Worm (Caenorhabditis elegans) whole organism, young adult: ENCODE results near the gene C33D9.3.
"Not testable (repeated sequence)": the region's sequence is repeated elsewhere in the genome, so short reads cannot be mapped to it uniquely, and the experiment has no call there.

Experiments used
- B0261.1 ChIP-seq: sonication (generic microtip); optimal IDR thresholded peaks from 2 replicates; lab custom pipeline; 2016; ENCODE audit warnings: mild to moderate bottlenecking, missing genetic modification characterization, moderate library complexity, missing compliant biosample characterization
- F52B5.7 ChIP-seq: sonication (generic microtip); optimal IDR thresholded peaks from 2 replicates; lab custom pipeline; 2016; ENCODE audit warnings: mild to moderate bottlenecking, missing genetic modification characterization, missing compliant biosample characterization
- die-1 ChIP-seq: sonication (generic microtip); optimal IDR thresholded peaks from 2 replicates; lab custom pipeline; 2016; ENCODE audit warnings: missing genotype, mild to moderate bottlenecking, missing genetic modification characterization, missing compliant biosample characterization
- efl-1 ChIP-seq: fragments of 150-350 bp; optimal IDR thresholded peaks from 2 replicates; lab custom pipeline; 2014; ENCODE audit warnings: missing biosample characterization, missing genetic modification reagents, missing genetic modification characterization
- egrh-3 ChIP-seq: fragments of 200-800 bp; sonication (Bioruptor generic); IDR thresholded peaks from 2 replicates; pipeline ENCODE4 v1.3.6; 2022; ENCODE audit warnings: missing genetic modification reagents, missing genetic modification characterization, missing compliant biosample characterization
- lin-35 ChIP-seq, 3 experiments: fragments of 150-350 bp in 2 of 3; sonication (generic microtip) in 1 of 3; optimal IDR thresholded peaks; 2 replicates each; lab custom pipeline; 2014 to 2018; ENCODE audit warnings: missing biosample characterization in 3 of 3, missing genetic modification characterization in 3 of 3, missing genetic modification reagents in 3 of 3
- madf-8 ChIP-seq: fragments of 200-800 bp; sonication (Bioruptor generic); conservative IDR thresholded peaks from 2 replicates; pipeline ENCODE4 v1.3.6; 2022; ENCODE audit warnings: missing genetic modification reagents, missing genetic modification characterization, missing compliant biosample characterization
- nfya-1 ChIP-seq: sonication (generic microtip); optimal IDR thresholded peaks from 2 replicates; lab custom pipeline; 2017; ENCODE audit warnings: antibody characterized with exemption, missing compliant biosample characterization, missing genetic modification characterization, borderline replicate concordance; ENCODE audit not compliant: insufficient read depth
- rcor-1 ChIP-seq: fragments of 200-800 bp; sonication (Bioruptor generic); IDR thresholded peaks from 2 replicates; pipeline ENCODE4 v1.3.6; 2022; ENCODE audit warnings: missing genetic modification reagents, missing genetic modification characterization, missing compliant biosample characterization
- sdz-38 ChIP-seq: sonication (generic microtip); optimal IDR thresholded peaks from 2 replicates; lab custom pipeline; 2016; ENCODE audit warnings: missing genotype, missing genetic modification characterization, missing compliant biosample characterization
- unc-62 ChIP-seq: fragments of 150-350 bp; optimal IDR thresholded peaks from 2 replicates; lab custom pipeline; 2014; ENCODE audit warnings: missing biosample characterization, missing genetic modification reagents, missing genetic modification characterization

ce11 chrIV:8788048-8788447 is 4.7 kb downstream of the C33D9.3 start, which contains the start of gene C33D9.10:
- TF ChIP-seq lin-35 (GFP tag; optimal IDR thresholded peaks at IDR 0.05; lab: Kevin White, UChicago); madf-8 (GFP tag; lab: Robert Waterston, UW); efl-1; unc-62; die-1 (tag; lab: Kevin White, UChicago); rcor-1 (GFP tag; lab: Robert Waterston, UW); B0261.1 (tag; lab: Kevin White, UChicago); F52B5.7; sdz-38 (tag; lab: Kevin White, UChicago); nfya-1 (tag; lab: Kevin White, UChicago); egrh-3 (GFP tag; lab: Robert Waterston, UW): not testable (repeated sequence)
